Worm (Caenorhabditis elegans): Measurements from ENCODE around the gene C39B10.7.
A peak's percentile ranks its signal among the peaks of the same experiment; 100 is the strongest.

Gene C39B10.7

DNA sequence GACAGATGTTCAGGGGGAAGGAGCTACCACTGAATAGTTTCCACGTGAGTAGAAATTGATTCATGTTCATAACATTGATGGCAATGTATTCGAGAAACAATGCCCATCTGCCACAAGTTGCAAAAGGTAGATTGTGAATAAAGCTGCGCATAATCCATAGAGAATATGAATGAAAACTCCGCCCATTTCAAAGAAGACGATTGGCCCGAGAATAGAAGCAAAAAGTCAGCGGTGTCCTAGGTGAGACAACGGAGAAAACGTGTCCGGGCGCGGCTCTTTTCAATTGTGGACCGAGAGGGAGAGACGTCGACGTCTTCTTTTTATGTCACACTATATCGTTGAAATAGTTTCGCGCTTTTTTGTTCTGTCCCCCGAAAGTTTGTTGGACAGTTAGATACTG, 22.9 kb downstream of the C39B10.7 start, which contains the start of gene vab-3:
Gene vab-3 (plus strand): TSS at position 301 of the 400 bp plus-strand sequence.
- no peak for TF ChIP-seq ztf-11 (tag; optimal IDR thresholded peaks at IDR 0.05)
- no peak for TF ChIP-seq ceh-43 (GFP tag; optimal IDR thresholded peaks at IDR 0.05)
- no peak for TF ChIP-seq unc-120 (tag; optimal IDR thresholded peaks at IDR 0.05; ENCODE audit: poor library complexity, severe bottlenecking)
- no peak for TF ChIP-seq zip-8 (tag; optimal IDR thresholded peaks at IDR 0.05)
- no peak for TF ChIP-seq ces-1 (GFP tag; optimal IDR thresholded peaks at IDR 0.05)
- TF ChIP-seq elt-3 (tag; optimal IDR thresholded peaks at IDR 0.05) = no peak
- no peak for TF ChIP-seq ceh-83 (GFP tag; optimal IDR thresholded peaks at IDR 0.05)
- TF ChIP-seq sptf-1 (tag; optimal IDR thresholded peaks at IDR 0.05) = no peak
- no peak for TF ChIP-seq cnd-1 (tag; optimal IDR thresholded peaks at IDR 0.05)
- no peak for TF ChIP-seq unc-62 (GFP tag; optimal IDR thresholded peaks at IDR 0.05)
- no peak for TF ChIP-seq lsy-2 (tag; optimal IDR thresholded peaks at IDR 0.05)

DNA sequence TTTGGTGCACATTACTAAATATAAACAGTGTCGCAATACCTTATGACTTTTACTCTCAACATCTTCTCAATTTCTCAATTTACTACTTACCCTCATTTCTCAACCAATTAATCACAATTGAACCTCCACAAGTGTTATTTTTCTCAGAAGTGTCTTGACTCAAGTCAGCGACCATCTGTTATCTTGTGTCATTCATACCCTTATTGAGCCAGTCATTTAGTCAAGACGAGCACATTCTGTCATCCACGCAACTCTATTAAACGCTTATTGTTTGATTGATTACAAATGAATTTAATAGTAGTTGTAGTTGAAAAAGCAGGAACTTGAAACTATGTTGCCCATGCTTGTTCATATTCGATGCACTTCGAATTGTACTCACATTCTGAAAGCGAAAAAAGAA, 26.7 kb downstream of the C39B10.7 start:
- TF ChIP-seq cnd-1 (tag; optimal IDR thresholded peaks at IDR 0.05) (peak; percentile 74), nhr-2 (tag; optimal IDR thresholded peaks at IDR 0.05) (peak; percentile 69), lsy-2 (tag; optimal IDR thresholded peaks at IDR 0.05) (no peak), ces-1 (GFP tag; optimal IDR thresholded peaks at IDR 0.05) (peak; percentile 15)

DNA sequence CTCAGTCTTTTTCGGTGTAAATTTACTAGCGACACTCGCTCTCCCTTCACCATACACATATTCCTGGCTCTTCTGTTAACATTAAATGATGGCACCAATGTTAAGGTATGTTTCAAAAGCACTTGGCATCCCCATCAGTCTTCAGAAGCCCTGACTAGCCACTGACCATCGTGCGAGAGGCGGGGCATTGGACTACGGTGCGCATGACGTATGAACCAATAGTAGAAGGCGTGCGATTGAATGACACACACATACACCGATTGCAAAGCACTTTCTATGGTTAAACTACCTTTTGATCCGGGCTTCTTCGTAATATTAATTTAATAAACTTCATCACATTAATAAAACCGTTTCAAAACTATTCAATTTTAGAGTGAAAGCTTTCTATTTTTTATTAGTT, 28.5 kb downstream of the C39B10.7 start:
- TF ChIP-seq mab-5 (tag; optimal IDR thresholded peaks at IDR 0.05) = no peak
- TF ChIP-seq lsy-2 (tag; optimal IDR thresholded peaks at IDR 0.05) = peak; percentile 85
- no peak for TF ChIP-seq unc-120 (tag; optimal IDR thresholded peaks at IDR 0.05; ENCODE audit: poor library complexity, severe bottlenecking)

DNA sequence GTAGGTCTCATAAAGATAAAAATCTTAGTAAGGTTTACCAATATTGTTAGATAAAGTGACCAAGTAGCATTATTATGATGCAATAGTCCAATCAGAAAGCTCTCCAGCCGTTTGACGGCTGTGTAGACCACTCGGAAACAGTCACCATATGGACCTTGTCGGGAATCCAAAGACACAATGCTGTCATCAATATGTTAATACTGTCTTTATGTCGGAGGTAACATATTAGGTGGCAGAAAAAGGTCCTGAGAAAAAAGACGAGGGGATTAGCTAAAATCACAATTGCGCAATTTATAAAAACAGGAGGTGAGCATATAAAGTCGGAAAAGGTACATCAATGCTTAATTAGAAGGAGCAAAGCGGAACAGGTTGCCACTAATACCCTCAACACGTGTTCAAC, 31.3 kb downstream of the C39B10.7 start:
- TF ChIP-seq cnd-1 (tag; optimal IDR thresholded peaks at IDR 0.05) (peak; percentile 54), pha-4 (tag; optimal IDR thresholded peaks at IDR 0.05) (no peak), zip-8 (tag; optimal IDR thresholded peaks at IDR 0.05) (peak; percentile 39), unc-62 (GFP tag; optimal IDR thresholded peaks at IDR 0.05) (peak; percentile 8), elt-1 (tag; optimal IDR thresholded peaks at IDR 0.05; ENCODE audit: borderline replicate concordance, insufficient read depth) (peak; percentile 46), lin-13 (tag; optimal IDR thresholded peaks at IDR 0.05) (no peak), unc-39 (tag; optimal IDR thresholded peaks at IDR 0.05) (no peak), unc-120 (tag; optimal IDR thresholded peaks at IDR 0.05; ENCODE audit: poor library complexity, severe bottlenecking) (no peak), nhr-2 (tag; optimal IDR thresholded peaks at IDR 0.05) (peak; percentile 83)

DNA sequence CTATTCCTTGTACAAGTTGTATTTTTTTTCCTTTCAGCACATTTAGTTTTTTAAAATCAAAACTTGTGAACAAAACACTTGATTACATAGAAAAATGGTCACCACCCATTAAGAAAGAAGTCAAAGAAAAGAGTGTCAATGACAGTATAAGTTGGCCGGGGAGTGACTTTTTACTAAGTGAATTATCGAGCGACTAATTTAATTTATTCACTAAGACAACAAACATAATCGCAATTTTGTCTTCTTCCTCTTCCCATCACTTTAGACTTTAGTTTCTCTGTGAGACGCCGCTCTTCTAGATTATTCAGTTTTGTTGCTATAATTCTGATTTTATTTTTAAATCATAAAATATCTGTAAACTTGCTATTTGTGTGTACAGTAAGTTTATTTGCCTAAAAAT, 37.4 kb downstream of the C39B10.7 start:
- no peak for TF ChIP-seq elt-1 (tag; optimal IDR thresholded peaks at IDR 0.05; ENCODE audit: borderline replicate concordance, insufficient read depth)
- peak; percentile 5 for TF ChIP-seq ces-1 (GFP tag; optimal IDR thresholded peaks at IDR 0.05)

DNA sequence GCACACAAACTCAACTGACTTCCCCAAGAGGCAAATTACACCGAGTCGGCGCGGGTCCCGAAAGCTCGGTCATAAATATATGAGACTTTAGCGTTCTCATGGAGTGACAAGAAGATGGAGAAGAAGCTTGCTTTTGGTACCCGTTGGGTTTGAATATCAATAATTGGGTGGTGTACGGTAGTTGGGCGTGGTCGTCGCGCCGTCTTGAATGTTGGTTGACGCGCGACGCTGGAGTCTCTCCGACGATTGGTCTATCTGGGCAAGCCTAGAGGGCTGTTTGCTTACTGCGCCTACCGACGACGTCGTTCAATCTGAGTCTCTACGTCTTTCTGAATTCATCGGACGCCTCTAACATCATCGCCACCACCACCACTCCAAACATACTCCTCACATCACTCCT, 38.2 kb downstream of the C39B10.7 start:
- TF ChIP-seq lsy-2 (tag; optimal IDR thresholded peaks at IDR 0.05) (peak; percentile 57), elt-3 (tag; optimal IDR thresholded peaks at IDR 0.05) (no peak), M03D4.4 (tag; optimal IDR thresholded peaks at IDR 0.05) (no peak), nhr-28 (tag; optimal IDR thresholded peaks at IDR 0.05) (no peak), lin-32 (GFP tag; optimal IDR thresholded peaks at IDR 0.05) (no peak), ceh-39 (tag; optimal IDR thresholded peaks at IDR 0.05) (no peak), mls-2 (tag; optimal IDR thresholded peaks at IDR 0.05) (no peak), nhr-237 (tag; optimal IDR thresholded peaks at IDR 0.05) (no peak), ham-2 (GFP tag; optimal IDR thresholded peaks at IDR 0.05) (peak; percentile 3), bed-3 (GFP tag; optimal IDR thresholded peaks at IDR 0.05) (no peak)

DNA sequence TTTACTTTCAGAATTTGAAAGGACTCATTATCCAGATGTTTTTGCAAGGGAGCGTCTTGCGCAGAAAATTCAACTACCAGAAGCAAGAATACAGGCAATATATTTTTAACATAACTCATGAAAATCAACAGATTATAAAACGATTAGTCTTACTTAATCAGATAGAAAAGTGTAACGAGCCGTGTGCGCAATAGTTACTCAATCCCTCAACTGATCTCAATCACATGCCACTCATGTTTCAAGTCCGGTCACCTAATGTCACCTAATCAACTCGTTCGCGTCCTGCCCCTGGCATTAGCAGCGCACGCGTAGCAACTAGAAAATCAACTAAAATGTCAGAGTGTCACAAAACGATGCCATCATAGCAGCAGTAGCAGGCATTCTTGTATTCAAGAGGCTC, 39.9 kb downstream of the C39B10.7 start:
- no peak for TF ChIP-seq lin-13 (tag; optimal IDR thresholded peaks at IDR 0.05)
- no peak for TF ChIP-seq unc-62 (GFP tag; optimal IDR thresholded peaks at IDR 0.05)
- peak; percentile 63 for TF ChIP-seq nhr-2 (tag; optimal IDR thresholded peaks at IDR 0.05)

DNA sequence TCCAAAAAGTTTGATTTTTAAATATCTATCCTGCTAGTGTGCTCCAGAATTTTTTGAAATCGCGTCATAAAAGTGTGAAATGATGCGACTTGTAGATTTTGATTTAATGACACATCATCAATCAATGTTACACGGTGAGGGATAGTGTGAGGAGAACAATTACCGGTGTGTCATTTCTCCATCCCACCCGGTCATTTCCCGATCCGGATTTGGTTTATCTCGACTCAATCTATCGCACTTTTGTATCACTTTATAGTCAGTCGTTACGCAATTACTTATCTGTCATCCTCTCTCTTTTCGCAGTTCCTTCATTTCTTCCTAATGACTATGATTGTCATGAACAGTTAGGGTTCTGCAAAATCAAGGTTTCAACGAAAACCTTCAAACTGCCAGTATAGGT, 43.5 kb downstream of the C39B10.7 start:
- TF ChIP-seq ceh-43 (GFP tag; optimal IDR thresholded peaks at IDR 0.05) = no peak
- no peak for TF ChIP-seq tbx-8 (GFP tag; optimal IDR thresholded peaks at IDR 0.05)
- no peak for TF ChIP-seq lin-32 (GFP tag; optimal IDR thresholded peaks at IDR 0.05)
- no peak for TF ChIP-seq drap-1 (GFP tag; optimal IDR thresholded peaks at IDR 0.05)
- TF ChIP-seq unc-62 (GFP tag; optimal IDR thresholded peaks at IDR 0.05) = peak; percentile 92
- peak; percentile 69 for TF ChIP-seq nhr-2 (tag; optimal IDR thresholded peaks at IDR 0.05)
- peak; percentile 91 for TF ChIP-seq elt-1 (tag; optimal IDR thresholded peaks at IDR 0.05; ENCODE audit: borderline replicate concordance, insufficient read depth)
- no peak for TF ChIP-seq nhr-12 (tag; optimal IDR thresholded peaks at IDR 0.05)
